Worm (Caenorhabditis elegans) whole organism, L3 larva: ENCODE measurements around the gene ndc-80.

Source experiments
- jun-1 ChIP-seq: fragments of 150-350 bp; optimal IDR thresholded peaks from 2 replicates; lab custom pipeline; 2014; ENCODE audit warnings: missing biosample characterization, missing genetic modification reagents, missing genetic modification characterization
- nhr-237 ChIP-seq: fragments of 150-350 bp; optimal IDR thresholded peaks from 2 replicates; lab custom pipeline; 2014; ENCODE audit warnings: missing biosample characterization, missing genetic modification characterization
- skn-1 ChIP-seq: fragments of 150-350 bp; optimal IDR thresholded peaks from 2 replicates; lab custom pipeline; 2014; ENCODE audit warnings: missing biosample characterization, missing genetic modification characterization
- tbx-2 ChIP-seq: sonication (generic microtip); optimal IDR thresholded peaks from 2 replicates; lab custom pipeline; 2016; ENCODE audit warnings: mild to moderate bottlenecking, missing genetic modification characterization, missing compliant biosample characterization
- ztf-11 ChIP-seq: fragments of 150-350 bp; optimal IDR thresholded peaks from 2 replicates; lab custom pipeline; 2014; ENCODE audit warnings: missing biosample characterization, missing genetic modification characterization
- ztf-4 ChIP-seq: fragments of 150-350 bp; optimal IDR thresholded peaks from 2 replicates; lab custom pipeline; 2014; ENCODE audit warnings: missing biosample characterization, missing genetic modification characterization

DNA sequence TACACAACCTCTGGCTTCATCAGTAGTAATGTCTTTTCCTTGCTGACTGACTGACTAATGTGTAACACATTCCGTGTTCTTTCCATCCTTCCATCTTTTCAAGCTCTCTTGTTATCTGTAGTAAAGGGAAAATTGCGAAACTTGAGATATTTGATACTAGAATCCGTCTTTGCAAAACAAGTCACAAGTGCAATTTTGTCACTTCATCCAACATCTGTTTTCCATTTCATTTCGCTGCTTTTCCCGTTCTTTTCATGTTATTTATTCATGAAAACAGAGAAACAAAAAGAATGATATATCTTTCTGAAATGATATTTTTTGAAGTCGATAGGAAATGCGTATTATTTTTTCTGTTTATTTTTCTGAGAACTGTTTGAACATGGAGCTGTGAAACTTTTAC, 39.9 kb upstream of the ndc-80 start:
- TF ChIP-seq skn-1 = no peak
- no peak for TF ChIP-seq jun-1
- no peak for TF ChIP-seq ztf-4 (tag; lab: Kevin White, UChicago)
- TF ChIP-seq tbx-2 (tag; lab: Kevin White, UChicago) = no peak
- no peak for TF ChIP-seq ztf-11 (tag; lab: Kevin White, UChicago)
- no peak for TF ChIP-seq nhr-237 (tag; lab: Kevin White, UChicago)
